Worm (Caenorhabditis elegans) whole organism, late embryonic: Measurements from ENCODE around the gene peli-1.

Experiments
- F13H6.1 ChIP-seq: sonication (generic microtip); optimal IDR thresholded peaks from 2 replicates; lab custom pipeline; 2016; ENCODE audit warnings: missing genetic modification characterization, missing compliant biosample characterization
- ahr-1 ChIP-seq: sonication (generic microtip); optimal IDR thresholded peaks from 2 replicates; lab custom pipeline; 2016; ENCODE audit warnings: missing genetic modification characterization, missing compliant biosample characterization
- ama-1 ChIP-seq: fragments of 150-350 bp; optimal IDR thresholded peaks from 2 replicates; lab custom pipeline; 2014
- ceh-18 ChIP-seq: sonication (generic microtip); optimal IDR thresholded peaks from 2 replicates; lab custom pipeline; 2016; ENCODE audit warnings: missing genetic modification characterization, missing compliant biosample characterization
- elt-4 ChIP-seq: sonication (generic microtip); optimal IDR thresholded peaks from 2 replicates; lab custom pipeline; 2016; ENCODE audit warnings: missing genetic modification characterization, missing compliant biosample characterization
- nfya-1 ChIP-seq: sonication (generic microtip); optimal IDR thresholded peaks from 2 replicates; lab custom pipeline; 2017; ENCODE audit warnings: missing genetic modification characterization, mild to moderate bottlenecking, missing compliant biosample characterization, antibody characterized with exemption, moderate library complexity
- nhr-11 ChIP-seq: fragments of 150-350 bp; optimal IDR thresholded peaks from 2 replicates; lab custom pipeline; 2014; ENCODE audit warnings: missing biosample characterization, missing genetic modification characterization
- nhr-232 ChIP-seq: sonication (generic microtip); optimal IDR thresholded peaks from 2 replicates; lab custom pipeline; 2016; ENCODE audit warnings: missing genetic modification characterization, missing compliant biosample characterization
- pha-4 ChIP-seq: fragments of 150-350 bp; optimal IDR thresholded peaks from 2 replicates; lab custom pipeline; 2018; ENCODE audit warnings: missing biosample characterization, missing genetic modification reagents, missing genetic modification characterization
- tbx-7 ChIP-seq: sonication (generic microtip); optimal IDR thresholded peaks from 2 replicates; lab custom pipeline; 2016; ENCODE audit warnings: missing genotype, missing genetic modification characterization, missing compliant biosample characterization
- unc-55 ChIP-seq: sonication (generic microtip); optimal IDR thresholded peaks from 2 replicates; lab custom pipeline; 2017; ENCODE audit warnings: missing biosample characterization, missing genetic modification reagents, missing genetic modification characterization

ce11 chrV:5682530-5682929, 23.1 kb upstream of the peli-1 start, which contains the start of gene prp-39:
- TF ChIP-seq nhr-232 (tag; lab: Kevin White, UChicago) (no peak), ceh-18 (tag; lab: Kevin White, UChicago) (no peak), ahr-1 (tag; lab: Kevin White, UChicago) (no peak), F13H6.1 (tag; lab: Kevin White, UChicago) (no peak), nhr-11 (tag; lab: Kevin White, UChicago) (no peak), unc-55 (GFP tag; lab: Kevin White, UChicago) (no peak), pha-4 (tag; lab: Kevin White, UChicago) (no peak), elt-4 (tag; lab: Kevin White, UChicago) (no peak), nfya-1 (tag; lab: Kevin White, UChicago) (no peak), tbx-7 (no peak), ama-1 (lab: Kevin White, UChicago) (no peak)
